Comparison of ENCODE assay signal across 5 fruit fly cellular contexts in genomic region chr3R:15319912-15320746, dm6.
A peak's percentile ranks its signal among the peaks of the same experiment; 100 is the strongest.
TF ChIP-seq lines count a peak whose summit lies in the region.

TSS of gene CG6276 (minus strand) at chr3R:15320069.
TSS of gene CG44040 (plus strand) at chr3R:15320378.

- TF ChIP-seq CTCF in whole organism, embryonic (GFP tag; optimal IDR thresholded peaks at IDR 0.05; lab: Kevin White, UChicago) = no peak

TF ChIP-seq in whole organism, adult, 20 proteins besides CTCF, POLR2A, EP300 and RAD21 (continues in another document):
- peak; percentile 43 for TF ChIP-seq pad (GFP tag; optimal IDR thresholded peaks at IDR 0.05; lab: Kevin White, UChicago)
- TF ChIP-seq ovo (GFP tag; optimal IDR thresholded peaks at IDR 0.05; lab: Kevin White, UChicago) = peak; percentile 7
- peak; percentile 32 for TF ChIP-seq CG1620 (GFP tag; optimal IDR thresholded peaks at IDR 0.05; lab: Kevin White, UChicago)
- peak; percentile 42 for TF ChIP-seq bab1 (GFP tag; optimal IDR thresholded peaks at IDR 0.05; lab: Kevin White, UChicago)
- TF ChIP-seq CG11617 (GFP tag; optimal IDR thresholded peaks at IDR 0.05; lab: Kevin White, UChicago) = peak; percentile 73
- TF ChIP-seq CG7101 (tag; optimal IDR thresholded peaks at IDR 0.05; lab: Kevin White, UChicago) = peak; percentile 76
- TF ChIP-seq CG33017 (tag; optimal IDR thresholded peaks at IDR 0.05; lab: Kevin White, UChicago) = peak; percentile 62
- TF ChIP-seq CG7045 (GFP tag; optimal IDR thresholded peaks at IDR 0.05; lab: Kevin White, UChicago) = peak; percentile 53
- peak in 1 of 2 experiments; percentile 38 for TF ChIP-seq cnc (optimal IDR thresholded peaks at IDR 0.05; lab: Kevin White, UChicago)
- TF ChIP-seq Crg-1 (GFP tag; optimal IDR thresholded peaks at IDR 0.05; lab: Kevin White, UChicago) = no peak
- peak; percentile 48 for TF ChIP-seq toe (GFP tag; optimal IDR thresholded peaks at IDR 0.05; lab: Kevin White, UChicago)
- TF ChIP-seq cic (GFP tag; optimal IDR thresholded peaks at IDR 0.05; lab: Kevin White, UChicago) = no peak
- TF ChIP-seq Hr96 (GFP tag; optimal IDR thresholded peaks at IDR 0.05; lab: Kevin White, UChicago) = no peak
- peak; percentile 73 for TF ChIP-seq CG5204 (GFP tag; optimal IDR thresholded peaks at IDR 0.05; lab: Kevin White, UChicago)
- TF ChIP-seq tj (GFP tag; optimal IDR thresholded peaks at IDR 0.05; lab: Kevin White, UChicago) = peak; percentile 42
- TF ChIP-seq CG14711 (tag; optimal IDR thresholded peaks at IDR 0.05; lab: Kevin White, UChicago) = peak; percentile 34
- no peak for TF ChIP-seq Clk (GFP tag; optimal IDR thresholded peaks at IDR 0.05; lab: Kevin White, UChicago)
- TF ChIP-seq Mnt (GFP tag; optimal IDR thresholded peaks at IDR 0.05; lab: Kevin White, UChicago) = peak; percentile 27

TF ChIP-seq in whole organism, embryonic, 481 proteins besides CTCF, POLR2A, EP300 and RAD21 (continues in another document):
- TF ChIP-seq CG1792 (GFP tag; optimal IDR thresholded peaks at IDR 0.05; lab: Kevin White, UChicago) (peak; percentile 63), Hmx (GFP tag; optimal IDR thresholded peaks at IDR 0.05; lab: Kevin White, UChicago) (no peak), ken (GFP tag; IDR thresholded peaks at IDR 0.05; lab: Robert Waterston, UW) (no peak), Blimp-1 (GFP tag; optimal IDR thresholded peaks at IDR 0.05; lab: Kevin White, UChicago) (peak; percentile 13), sug (tag; optimal IDR thresholded peaks at IDR 0.05; lab: Kevin White, UChicago) (peak; percentile 49), cwo (GFP tag; optimal IDR thresholded peaks at IDR 0.05; lab: Kevin White, UChicago) (peak; percentile 6), Hr51 (GFP tag; optimal IDR thresholded peaks at IDR 0.05; lab: Kevin White, UChicago) (peak in 1 of 2 experiments; percentile 57), Aef1 (GFP tag; IDR thresholded peaks at IDR 0.05; lab: Robert Waterston, UW) (no peak), disco-r (GFP tag; optimal IDR thresholded peaks at IDR 0.05; lab: Kevin White, UChicago) (peak; percentile 5), Gsc (GFP tag; IDR thresholded peaks at IDR 0.05; lab: Robert Waterston, UW) (no peak), CG10321 (GFP tag; IDR thresholded peaks at IDR 0.05; lab: Robert Waterston, UW) (no peak), CG12942 (GFP tag; optimal IDR thresholded peaks at IDR 0.05; lab: Kevin White, UChicago) (no peak), CG34224 (GFP tag; IDR thresholded peaks at IDR 0.05; lab: Robert Waterston, UW; ENCODE audit: partially characterized antibody) (no peak), CG6175 (GFP tag; IDR thresholded peaks at IDR 0.05; lab: Robert Waterston, UW) (no peak), CG6813 (GFP tag; optimal IDR thresholded peaks at IDR 0.05; lab: Kevin White, UChicago) (peak; percentile 36), maf-S (GFP tag; optimal IDR thresholded peaks at IDR 0.05; lab: Kevin White, UChicago) (no peak), lola (GFP tag; optimal IDR thresholded peaks at IDR 0.05; lab: Kevin White, UChicago) (peak in 1 of 3 experiments; percentile 19), HmgD (GFP tag; optimal IDR thresholded peaks at IDR 0.05; lab: Kevin White, UChicago) (no peak), CG11560 (tag; IDR thresholded peaks at IDR 0.05; lab: Robert Waterston, UW) (no peak)

TF ChIP-seq in whole organism, prepupa, 60 proteins besides CTCF, POLR2A, EP300 and RAD21 (continues in another document):
- TF ChIP-seq Sox15 (GFP tag; optimal IDR thresholded peaks at IDR 0.05; lab: Kevin White, UChicago) (peak; percentile 20), CG4318 (GFP tag; optimal IDR thresholded peaks at IDR 0.05; lab: Kevin White, UChicago) (no peak), Blimp-1 (GFP tag; optimal IDR thresholded peaks at IDR 0.05; lab: Kevin White, UChicago) (peak; percentile 7), net (GFP tag; optimal IDR thresholded peaks at IDR 0.05; lab: Kevin White, UChicago) (no peak), CG8119 (GFP tag; IDR thresholded peaks at IDR 0.05; lab: Robert Waterston, UW) (peak; percentile 37; the same call in 1 of the 3 replicates), Hr4 (GFP tag; optimal IDR thresholded peaks at IDR 0.05; lab: Kevin White, UChicago) (peak; percentile 50), Met (GFP tag; optimal IDR thresholded peaks at IDR 0.05; lab: Kevin White, UChicago) (peak; percentile 58), topi (GFP tag; optimal IDR thresholded peaks at IDR 0.05; lab: Kevin White, UChicago) (peak; percentile 63), CG6163 (GFP tag; IDR thresholded peaks at IDR 0.05; lab: Robert Waterston, UW) (peak; percentile 59), CG10669 (GFP tag; optimal IDR thresholded peaks at IDR 0.05; lab: Kevin White, UChicago) (peak; percentile 50), acj6 (GFP tag; optimal IDR thresholded peaks at IDR 0.05; lab: Kevin White, UChicago) (peak; percentile 56), Gug (GFP tag; IDR thresholded peaks at IDR 0.05; lab: Robert Waterston, UW) (no peak), Sox14 (GFP tag; optimal IDR thresholded peaks at IDR 0.05; lab: Kevin White, UChicago) (peak; percentile 61), CG32006 (GFP tag; optimal IDR thresholded peaks at IDR 0.05; lab: Kevin White, UChicago) (peak; percentile 63), dac (GFP tag; optimal IDR thresholded peaks at IDR 0.05; lab: Kevin White, UChicago) (peak; percentile 51), ss (GFP tag; optimal IDR thresholded peaks at IDR 0.05; lab: Kevin White, UChicago) (peak in 1 of 2 experiments; percentile 42), Eip93F (GFP tag; optimal IDR thresholded peaks at IDR 0.05; lab: Kevin White, UChicago) (no peak), CG6792 (GFP tag; optimal IDR thresholded peaks at IDR 0.05; lab: Kevin White, UChicago) (peak; percentile 46), eg (GFP tag; IDR thresholded peaks at IDR 0.05; lab: Robert Waterston, UW) (peak; percentile 54)

TF ChIP-seq in whole organism, pupa, 21 proteins besides CTCF, POLR2A, EP300 and RAD21:
- TF ChIP-seq Pif1B (GFP tag; optimal IDR thresholded peaks at IDR 0.05; lab: Kevin White, UChicago) (no peak), fd96Ca (GFP tag; IDR thresholded peaks at IDR 0.05; lab: Robert Waterston, UW) (peak; percentile 71), CG34367 (tag; optimal IDR thresholded peaks at IDR 0.05; lab: Kevin White, UChicago) (peak; percentile 50), CG13204 (GFP tag; optimal IDR thresholded peaks at IDR 0.05; lab: Kevin White, UChicago) (no peak), CG32121 (GFP tag; IDR thresholded peaks at IDR 0.05; lab: Robert Waterston, UW) (peak; percentile 35), CG8301 (tag; optimal IDR thresholded peaks at IDR 0.05; lab: Kevin White, UChicago) (peak; percentile 59), Ets98B (GFP tag; IDR thresholded peaks at IDR 0.05; lab: Robert Waterston, UW) (peak; percentile 73), CG12605 (GFP tag; IDR thresholded peaks at IDR 0.05; lab: Robert Waterston, UW) (0 out of 2 replicates have a peak, but pooled peaks have one; percentile 9), Pif1A (GFP tag; optimal IDR thresholded peaks at IDR 0.05; lab: Kevin White, UChicago) (no peak), Snoo (tag; optimal IDR thresholded peaks at IDR 0.05; lab: Kevin White, UChicago) (peak; percentile 61), EcR (GFP tag; optimal IDR thresholded peaks at IDR 0.05; lab: Kevin White, UChicago) (no peak), CG17806 (tag; optimal IDR thresholded peaks at IDR 0.05; lab: Kevin White, UChicago) (peak; percentile 44), CG8159 (tag; optimal IDR thresholded peaks at IDR 0.05; lab: Kevin White, UChicago) (peak; percentile 98), CG14655 (GFP tag; optimal IDR thresholded peaks at IDR 0.05; lab: Kevin White, UChicago) (no peak), CG10348 (GFP tag; IDR thresholded peaks at IDR 0.05; lab: Robert Waterston, UW) (no peak), CG4496 (GFP tag; IDR thresholded peaks at IDR 0.05; lab: Robert Waterston, UW) (peak; percentile 53; the same call in 2 of the 3 replicates), CG15710 (tag; optimal IDR thresholded peaks at IDR 0.05; lab: Kevin White, UChicago) (peak; percentile 46), CG9948 (tag; optimal IDR thresholded peaks at IDR 0.05; lab: Kevin White, UChicago) (peak; percentile 25), rn (GFP tag; IDR thresholded peaks at IDR 0.05; lab: Robert Waterston, UW) (0 out of 2 replicates have a peak, but pooled peaks have one; percentile 4), gl (tag; optimal IDR thresholded peaks at IDR 0.05; lab: Kevin White, UChicago) (no peak), D1 (tag; optimal IDR thresholded peaks at IDR 0.05; lab: Kevin White, UChicago) (no peak)
TF ChIP-seq in whole organism, pupa: peak in this region for 13.

TF ChIP-seq in whole organism, wandering third instar larva, 38 proteins besides CTCF, POLR2A, EP300 and RAD21 (continues in another document):
- TF ChIP-seq Jra (GFP tag; optimal IDR thresholded peaks at IDR 0.05; lab: Kevin White, UChicago) (no peak), psq (GFP tag; optimal IDR thresholded peaks at IDR 0.05; lab: Kevin White, UChicago) (peak; percentile 19), brk (GFP tag; optimal IDR thresholded peaks at IDR 0.05; lab: Kevin White, UChicago) (no peak), pan (optimal IDR thresholded peaks at IDR 0.05; lab: Kevin White, UChicago) (no peak), dsf (GFP tag; optimal IDR thresholded peaks at IDR 0.05; lab: Kevin White, UChicago; ENCODE audit: borderline replicate concordance) (no peak), usp (GFP tag; optimal IDR thresholded peaks at IDR 0.05; lab: Kevin White, UChicago) (no peak), tai (GFP tag; optimal IDR thresholded peaks at IDR 0.05; lab: Kevin White, UChicago) (no peak), HLH106 (tag; optimal IDR thresholded peaks at IDR 0.05; lab: Kevin White, UChicago) (peak; percentile 63), CrebA (GFP tag; optimal IDR thresholded peaks at IDR 0.05; lab: Kevin White, UChicago; ENCODE audit: borderline replicate concordance) (no peak), CG32264 (GFP tag; optimal IDR thresholded peaks at IDR 0.05; lab: Kevin White, UChicago) (no peak), dmrt93B (GFP tag; optimal IDR thresholded peaks at IDR 0.05; lab: Kevin White, UChicago) (no peak), jim (GFP tag; optimal IDR thresholded peaks at IDR 0.05; lab: Kevin White, UChicago) (no peak), OdsH (GFP tag; optimal IDR thresholded peaks at IDR 0.05; lab: Kevin White, UChicago) (peak; percentile 38), Abd-B (GFP tag; optimal IDR thresholded peaks at IDR 0.05; lab: Kevin White, UChicago) (no peak), Dfd (GFP tag; optimal IDR thresholded peaks at IDR 0.05; lab: Kevin White, UChicago) (no peak), br (GFP tag; optimal IDR thresholded peaks at IDR 0.05; lab: Kevin White, UChicago) (no peak), rgr (GFP tag; optimal IDR thresholded peaks at IDR 0.05; lab: Kevin White, UChicago) (peak; percentile 69), ey (GFP tag; optimal IDR thresholded peaks at IDR 0.05; lab: Kevin White, UChicago) (peak; percentile 58), Sp1 (GFP tag; optimal IDR thresholded peaks at IDR 0.05; lab: Kevin White, UChicago) (no peak), Myc (optimal IDR thresholded peaks at IDR 0.05; lab: Kevin White, UChicago) (peak; percentile 20), sage (GFP tag; optimal IDR thresholded peaks at IDR 0.05; lab: Kevin White, UChicago) (no peak), woc (GFP tag; optimal IDR thresholded peaks at IDR 0.05; lab: Kevin White, UChicago) (peak; percentile 63), lola (GFP tag; optimal IDR thresholded peaks at IDR 0.05; lab: Kevin White, UChicago) (no peak), GATAd (GFP tag; optimal IDR thresholded peaks at IDR 0.05; lab: Kevin White, UChicago) (no peak)
